Worm (Caenorhabditis elegans) whole organism, young adult: ENCODE results near the gene cul-1.

ENCODE experiments used
- B0019.2 ChIP-seq: fragments of 200-800 bp; sonication (Bioruptor generic); conservative IDR thresholded peaks from 2 replicates; pipeline ENCODE4 v1.3.6; 2022; ENCODE audit warnings: missing genetic modification reagents, missing genetic modification characterization, missing compliant biosample characterization
- D2030.7 ChIP-seq: fragments of 200-800 bp; sonication (Bioruptor generic); IDR thresholded peaks from 2 replicates; pipeline ENCODE4 v1.3.6; 2022; ENCODE audit warnings: missing genetic modification reagents, missing genetic modification characterization, missing compliant biosample characterization
- F23B12.7 ChIP-seq: sonication (generic microtip); optimal IDR thresholded peaks from 2 replicates; lab custom pipeline; 2017; ENCODE audit warnings: missing genetic modification characterization, mild to moderate bottlenecking, missing compliant biosample characterization, antibody characterized with exemption, moderate library complexity; ENCODE audit not compliant: insufficient read depth
- F33H1.4 ChIP-seq: fragments of 200-800 bp; sonication (Bioruptor generic); IDR thresholded peaks from 2 replicates; pipeline ENCODE4 v1.3.6; 2022; ENCODE audit warnings: missing genetic modification reagents, missing genetic modification characterization, missing compliant biosample characterization
- F52B5.7 ChIP-seq: sonication (generic microtip); optimal IDR thresholded peaks from 2 replicates; lab custom pipeline; 2016; ENCODE audit warnings: mild to moderate bottlenecking, missing genetic modification characterization, missing compliant biosample characterization
- F57A8.1 ChIP-seq: fragments of 200-800 bp; sonication (Bioruptor generic); optimal IDR thresholded peaks from 2 replicates; lab custom pipeline; 2018; ENCODE audit warnings: mild to moderate bottlenecking, missing genetic modification characterization, moderate library complexity, missing compliant biosample characterization
- K12H6.12 ChIP-seq: fragments of 200-800 bp; sonication (Bioruptor generic); optimal IDR thresholded peaks from 2 replicates; lab custom pipeline; 2018; ENCODE audit warnings: mild to moderate bottlenecking, missing genetic modification characterization, missing compliant biosample characterization
- T07F8.4 ChIP-seq: sonication (generic microtip); optimal IDR thresholded peaks from 2 replicates; lab custom pipeline; 2016; ENCODE audit warnings: mild to moderate bottlenecking, missing genetic modification characterization, moderate library complexity, missing compliant biosample characterization
- Y56A3A.18 ChIP-seq: fragments of 200-800 bp; sonication (Bioruptor generic); IDR thresholded peaks from 2 replicates; pipeline ENCODE4 v1.3.6; 2022; ENCODE audit warnings: missing genetic modification reagents, missing genetic modification characterization, missing compliant biosample characterization
- Y79H2A.3 ChIP-seq: fragments of 200-800 bp; sonication (Bioruptor generic); conservative IDR thresholded peaks from 2 replicates; pipeline ENCODE4 v1.3.6; 2022; ENCODE audit warnings: missing genetic modification reagents, missing genetic modification characterization, missing compliant biosample characterization
- athp-1 ChIP-seq: sonication (generic microtip); optimal IDR thresholded peaks from 2 replicates; lab custom pipeline; 2017; ENCODE audit warnings: mild to moderate bottlenecking, missing genetic modification characterization, missing compliant biosample characterization
- attf-3 ChIP-seq: fragments of 200-800 bp; sonication (Bioruptor generic); conservative IDR thresholded peaks from 2 replicates; pipeline ENCODE4 v1.3.6; 2022; ENCODE audit warnings: missing genetic modification reagents, missing genetic modification characterization, missing compliant biosample characterization
- attf-6 ChIP-seq: fragments of 200-800 bp; sonication (Bioruptor generic); IDR thresholded peaks from 2 replicates; pipeline ENCODE4 v1.3.6; 2022; ENCODE audit warnings: missing genetic modification reagents, missing genetic modification characterization, missing compliant biosample characterization
- bed-1 ChIP-seq: fragments of 200-800 bp; sonication (Bioruptor generic); IDR thresholded peaks from 2 replicates; pipeline ENCODE4 v1.3.6; 2022; ENCODE audit warnings: missing genetic modification reagents, missing genetic modification characterization, missing compliant biosample characterization
- ccch-3 ChIP-seq: fragments of 200-800 bp; sonication (Bioruptor generic); optimal IDR thresholded peaks from 2 replicates; lab custom pipeline; 2018; ENCODE audit warnings: mild to moderate bottlenecking, missing genetic modification characterization, missing compliant biosample characterization
- ceh-100 ChIP-seq: fragments of 200-800 bp; sonication (Bioruptor generic); IDR thresholded peaks from 2 replicates; pipeline ENCODE4 v1.3.6; 2022; ENCODE audit warnings: missing genetic modification reagents, missing genetic modification characterization, missing compliant biosample characterization
- chd-7 ChIP-seq: sonication (generic microtip); optimal IDR thresholded peaks from 2 replicates; lab custom pipeline; 2016; ENCODE audit warnings: mild to moderate bottlenecking, missing genetic modification characterization, moderate library complexity, missing compliant biosample characterization
- dox-1 ChIP-seq: fragments of 200-800 bp; sonication (Bioruptor generic); IDR thresholded peaks from 2 replicates; pipeline ENCODE4 v1.3.6; 2022; ENCODE audit warnings: missing genetic modification reagents, missing genetic modification characterization, missing compliant biosample characterization
- dpff-1 ChIP-seq: sonication (generic microtip); optimal IDR thresholded peaks from 2 replicates; lab custom pipeline; 2017; ENCODE audit warnings: mild to moderate bottlenecking, missing genetic modification characterization, missing compliant biosample characterization
- efl-1 ChIP-seq: fragments of 150-350 bp; optimal IDR thresholded peaks from 2 replicates; lab custom pipeline; 2014; ENCODE audit warnings: missing biosample characterization, missing genetic modification reagents, missing genetic modification characterization
- egrh-3 ChIP-seq: fragments of 200-800 bp; sonication (Bioruptor generic); IDR thresholded peaks from 2 replicates; pipeline ENCODE4 v1.3.6; 2022; ENCODE audit warnings: missing genetic modification reagents, missing genetic modification characterization, missing compliant biosample characterization
- fkh-3 ChIP-seq: sonication (generic microtip); optimal IDR thresholded peaks from 2 replicates; lab custom pipeline; 2016; ENCODE audit warnings: mild to moderate bottlenecking, missing genetic modification characterization, missing compliant biosample characterization
- him-1 ChIP-seq: sonication (generic microtip); optimal IDR thresholded peaks from 2 replicates; lab custom pipeline; 2016; ENCODE audit warnings: missing genotype, missing genetic modification reagents, missing genetic modification characterization, missing compliant biosample characterization
- hlh-26 ChIP-seq: fragments of 200-800 bp; sonication (Bioruptor generic); conservative IDR thresholded peaks from 2 replicates; pipeline ENCODE4 v1.3.6; 2022; ENCODE audit warnings: missing genetic modification reagents, missing genetic modification characterization, missing compliant biosample characterization
- hsf-1 ChIP-seq: fragments of 200-800 bp; sonication (Bioruptor generic); IDR thresholded peaks from 2 replicates; pipeline ENCODE4 v1.3.6; 2022; ENCODE audit warnings: missing genetic modification reagents, missing genetic modification characterization, missing compliant biosample characterization
- lag-1 ChIP-seq: fragments of 200-800 bp; sonication (Bioruptor generic); IDR thresholded peaks from 2 replicates; pipeline ENCODE4 v1.3.6; 2022; ENCODE audit warnings: missing genetic modification reagents, missing genetic modification characterization, missing compliant biosample characterization
- let-526 ChIP-seq: fragments of 200-800 bp; sonication (Bioruptor generic); IDR thresholded peaks from 2 replicates; pipeline ENCODE4 v1.3.6; 2022; ENCODE audit warnings: missing genetic modification reagents, missing genetic modification characterization, missing compliant biosample characterization
- lin-54 ChIP-seq: fragments of 200-800 bp; sonication (Bioruptor generic); optimal IDR thresholded peaks from 2 replicates; lab custom pipeline; 2018; ENCODE audit warnings: mild to moderate bottlenecking, missing genetic modification characterization, missing compliant biosample characterization
- lir-1 ChIP-seq: fragments of 200-800 bp; sonication (Bioruptor generic); conservative IDR thresholded peaks from 2 replicates; pipeline ENCODE4 v1.3.6; 2022; ENCODE audit warnings: missing genetic modification reagents, missing genetic modification characterization, missing compliant biosample characterization
- lsl-1 ChIP-seq: fragments of 200-800 bp; sonication (Bioruptor generic); optimal IDR thresholded peaks from 2 replicates; lab custom pipeline; 2018; ENCODE audit warnings: mild to moderate bottlenecking, missing genetic modification characterization, moderate library complexity, missing compliant biosample characterization
- madf-10 ChIP-seq: sonication (generic microtip); optimal IDR thresholded peaks from 2 replicates; lab custom pipeline; 2016; ENCODE audit warnings: mild to moderate bottlenecking, missing genetic modification characterization, missing compliant biosample characterization
- madf-6 ChIP-seq: fragments of 200-800 bp; sonication (Bioruptor generic); IDR thresholded peaks from 2 replicates; pipeline ENCODE4 v1.3.6; 2022; ENCODE audit warnings: missing genetic modification reagents, missing genetic modification characterization, missing compliant biosample characterization
- madf-8 ChIP-seq: fragments of 200-800 bp; sonication (Bioruptor generic); conservative IDR thresholded peaks from 2 replicates; pipeline ENCODE4 v1.3.6; 2022; ENCODE audit warnings: missing genetic modification reagents, missing genetic modification characterization, missing compliant biosample characterization
- mel-28 ChIP-seq: sonication (generic microtip); optimal IDR thresholded peaks from 2 replicates; lab custom pipeline; 2016; ENCODE audit warnings: borderline replicate concordance, mild to moderate bottlenecking, missing genetic modification characterization, missing compliant biosample characterization
- mxl-1 ChIP-seq: sonication (generic microtip); optimal IDR thresholded peaks from 2 replicates; lab custom pipeline; 2016; ENCODE audit warnings: missing genetic modification characterization, missing compliant biosample characterization
- nfya-1 ChIP-seq: sonication (generic microtip); optimal IDR thresholded peaks from 2 replicates; lab custom pipeline; 2017; ENCODE audit warnings: antibody characterized with exemption, missing compliant biosample characterization, missing genetic modification characterization, borderline replicate concordance; ENCODE audit not compliant: insufficient read depth
- nfyb-1 ChIP-seq: fragments of 200-800 bp; sonication (Bioruptor generic); IDR thresholded peaks from 2 replicates; pipeline ENCODE4 v1.3.6; 2022; ENCODE audit warnings: missing genetic modification reagents, missing genetic modification characterization, missing compliant biosample characterization
- nhr-120 ChIP-seq: fragments of 200-800 bp; sonication (Bioruptor generic); IDR thresholded peaks from 2 replicates; pipeline ENCODE4 v1.3.6; 2022; ENCODE audit warnings: missing genetic modification characterization, missing compliant biosample characterization
- nhr-27 ChIP-seq: fragments of 200-800 bp; sonication (Bioruptor generic); optimal IDR thresholded peaks from 2 replicates; lab custom pipeline; 2018; ENCODE audit warnings: mild to moderate bottlenecking, missing genetic modification characterization, moderate library complexity, missing compliant biosample characterization
- rcor-1 ChIP-seq: fragments of 200-800 bp; sonication (Bioruptor generic); IDR thresholded peaks from 2 replicates; pipeline ENCODE4 v1.3.6; 2022; ENCODE audit warnings: missing genetic modification reagents, missing genetic modification characterization, missing compliant biosample characterization
- sdz-38 ChIP-seq: sonication (generic microtip); optimal IDR thresholded peaks from 2 replicates; lab custom pipeline; 2016; ENCODE audit warnings: missing genotype, missing genetic modification characterization, missing compliant biosample characterization
- sptf-2 ChIP-seq: fragments of 200-800 bp; sonication (Bioruptor generic); optimal IDR thresholded peaks from 2 replicates; lab custom pipeline; 2018; ENCODE audit warnings: mild to moderate bottlenecking, missing genetic modification characterization, missing compliant biosample characterization
- tbp1 ChIP-seq: fragments of 200-800 bp; sonication (Bioruptor generic); optimal IDR thresholded peaks from 2 replicates; lab custom pipeline; 2018; ENCODE audit warnings: mild to moderate bottlenecking, missing genetic modification characterization, missing compliant biosample characterization
- tbx-9 ChIP-seq: sonication (generic microtip); optimal IDR thresholded peaks from 2 replicates; lab custom pipeline; 2016; ENCODE audit warnings: borderline replicate concordance, missing genetic modification characterization, inconsistent platforms, missing compliant biosample characterization
- xnd-1 ChIP-seq: sonication (generic microtip); optimal IDR thresholded peaks from 2 replicates; lab custom pipeline; 2016; ENCODE audit warnings: missing genotype, missing genetic modification reagents, missing genetic modification characterization, missing compliant biosample characterization
- zfh-2 ChIP-seq: fragments of 200-800 bp; sonication (Bioruptor generic); conservative IDR thresholded peaks from 2 replicates; pipeline ENCODE4 v1.3.6; 2022; ENCODE audit warnings: missing genetic modification reagents, missing genetic modification characterization, missing compliant biosample characterization
- ztf-25 ChIP-seq: fragments of 200-800 bp; sonication (Bioruptor generic); IDR thresholded peaks from 2 replicates; pipeline ENCODE4 v1.3.6; 2022; ENCODE audit warnings: missing genetic modification reagents, missing genetic modification characterization, missing compliant biosample characterization
- ztf-26 ChIP-seq: sonication (generic microtip); optimal IDR thresholded peaks from 2 replicates; lab custom pipeline; 2017; ENCODE audit warnings: missing genetic modification characterization, missing compliant biosample characterization

Gene cul-1

ce11 chrIII:10464455-10464854, 6.6 kb upstream of the cul-1 start:
- no peak for TF ChIP-seq him-1 (tag; lab: Kevin White, UChicago)
- TF ChIP-seq let-526 (GFP tag; lab: Robert Waterston, UW) = no peak
- TF ChIP-seq madf-10 (tag; lab: Kevin White, UChicago) = no peak
- TF ChIP-seq lag-1 = no peak
- TF ChIP-seq mxl-1 (tag; lab: Kevin White, UChicago) = no peak
- peak; percentile 61; the same call in 1 of the 2 replicates for TF ChIP-seq egrh-3 (GFP tag; lab: Robert Waterston, UW)
- TF ChIP-seq lsl-1 = no peak
- TF ChIP-seq hlh-26 = no peak
- no peak for TF ChIP-seq sptf-2 (GFP tag; lab: Kevin White, UChicago)
- TF ChIP-seq lin-54 (GFP tag; lab: Kevin White, UChicago) = no peak
- 0 out of 2 replicates have a peak, but pooled peaks have one; percentile 15 for TF ChIP-seq dox-1 (GFP tag; lab: Robert Waterston, UW)
- TF ChIP-seq ztf-26 (tag; lab: Kevin White, UChicago) = no peak
- TF ChIP-seq attf-6 = no peak
- 0 out of 2 replicates have a peak, but pooled peaks have one; percentile 31 for TF ChIP-seq hsf-1
- peak; percentile 92 for TF ChIP-seq zfh-2 (GFP tag; lab: Robert Waterston, UW)
- TF ChIP-seq bed-1 = no peak
- TF ChIP-seq chd-7 = peak; percentile 22
- TF ChIP-seq, all 124 proteins: peak for 5

ce11 chrIII:10469574-10470055, 1.4 kb upstream of the cul-1 start, which contains the start of gene D2045.5:
Gene D2045.5, minus strand, starts transcription at chrIII:10469624.
- TF ChIP-seq rcor-1 (GFP tag; lab: Robert Waterston, UW) (no peak), B0019.2 (no peak), F33H1.4 (GFP tag; lab: Robert Waterston, UW) (peak; percentile 77), efl-1 (GFP tag; lab: Kevin White, UChicago) (peak; percentile 33), ccch-3 (GFP tag; lab: Kevin White, UChicago) (no peak), bed-1 (no peak), F52B5.7 (no peak), nfyb-1 (GFP tag; lab: Robert Waterston, UW) (no peak), mel-28 (no peak), K12H6.12 (tag; lab: Kevin White, UChicago) (no peak), nhr-120 (GFP tag; lab: Robert Waterston, UW) (no peak), ztf-25 (GFP tag; lab: Robert Waterston, UW) (no peak), attf-3 (GFP tag; lab: Robert Waterston, UW) (no peak), athp-1 (tag; lab: Kevin White, UChicago) (no peak), F57A8.1 (GFP tag; lab: Kevin White, UChicago) (no peak), F23B12.7 (tag; lab: Kevin White, UChicago) (no peak), sdz-38 (no peak), madf-8 (GFP tag; lab: Robert Waterston, UW) (peak; percentile 54), hsf-1 (no peak), sptf-2 (GFP tag; lab: Kevin White, UChicago) (no peak), ceh-100 (no peak), lag-1 (no peak), dpff-1 (tag; lab: Kevin White, UChicago) (no peak), madf-6 (peak; percentile 76), nhr-27 (no peak), lsl-1 (peak; percentile 86), lir-1 (GFP tag; lab: Robert Waterston, UW) (no peak), tbp1 (GFP tag; lab: Kevin White, UChicago) (no peak), D2030.7 (GFP tag; lab: Robert Waterston, UW) (peak; percentile 40; the same call in 1 of the 2 replicates), Y79H2A.3 (GFP tag; lab: Robert Waterston, UW) (no peak), T07F8.4 (tag; lab: Kevin White, UChicago) (no peak), fkh-3 (no peak), Y56A3A.18 (no peak), nfya-1 (tag; lab: Kevin White, UChicago) (no peak), xnd-1 (peak; percentile 70), tbx-9 (tag; lab: Kevin White, UChicago) (no peak)
